Worm (Caenorhabditis elegans): ENCODE data around the gene rrp-8.

DNA sequence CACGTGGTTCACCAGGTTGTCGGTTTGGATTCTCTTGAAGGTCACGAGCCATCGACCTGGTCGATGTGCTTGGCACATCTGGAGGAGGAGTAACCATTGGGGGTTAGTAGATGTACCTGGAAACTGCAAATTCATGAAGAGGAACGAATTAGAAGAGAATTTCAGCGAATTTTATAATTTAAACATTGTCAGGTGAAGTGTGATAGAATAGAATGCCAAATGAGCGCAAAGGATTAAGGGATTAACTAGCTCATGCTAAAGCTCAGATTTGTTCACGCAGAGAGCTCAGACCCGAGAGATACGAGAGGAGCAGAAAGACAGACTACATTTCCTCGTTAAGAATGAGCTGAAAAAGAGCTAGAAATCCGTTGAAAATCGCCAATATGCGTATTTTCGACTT, 28.7 kb downstream of the rrp-8 start, which contains the start of gene daf-18:
- no peak for TF ChIP-seq ref-1 (GFP tag; conservative IDR thresholded peaks at IDR 0.05)
- no peak for TF ChIP-seq cog-1 (tag; optimal IDR thresholded peaks at IDR 0.05)
- TF ChIP-seq flt-1 (GFP tag; IDR thresholded peaks at IDR 0.05): no peak
- no peak for TF ChIP-seq ztf-29 (GFP tag; IDR thresholded peaks at IDR 0.05)
- TF ChIP-seq ztf-23 (GFP tag; IDR thresholded peaks at IDR 0.05): no peak
- TF ChIP-seq tab-1 (GFP tag; IDR thresholded peaks at IDR 0.05): no peak
- no peak for TF ChIP-seq T22C8.4 (GFP tag; IDR thresholded peaks at IDR 0.05)
- TF ChIP-seq klf-2 (GFP tag; conservative IDR thresholded peaks at IDR 0.05): no peak

All from whole organism, midembryonic.